Worm (Caenorhabditis elegans): ENCODE measurements around the gene spe-10.

DNA sequence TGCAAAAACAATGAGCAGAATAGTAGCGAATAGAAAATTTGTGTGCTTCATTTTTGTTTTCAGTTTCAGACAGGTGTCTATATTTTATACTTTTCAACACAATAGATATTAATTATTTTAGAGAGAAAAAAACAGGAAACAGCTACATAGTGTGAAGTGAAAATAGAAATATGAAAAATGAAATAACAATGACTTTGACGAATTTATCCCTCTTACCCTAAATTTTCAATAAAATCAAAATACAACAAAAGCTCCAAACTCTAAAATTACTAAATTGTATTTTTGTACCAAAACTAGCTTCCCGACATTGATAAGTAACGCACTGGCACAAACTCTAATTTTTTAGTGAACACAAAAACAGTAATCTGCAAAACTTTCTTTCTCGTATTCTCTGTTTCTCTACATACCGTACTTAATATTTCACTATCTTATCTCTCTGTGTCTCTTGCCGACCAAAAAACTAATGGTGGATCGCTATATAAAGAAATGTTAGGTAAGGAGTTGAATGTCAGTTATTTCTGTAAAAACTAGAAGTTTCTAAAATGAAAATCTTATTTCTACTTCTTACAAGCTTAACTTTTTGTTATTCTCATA lies 11.2 kb downstream of the spe-10 start, which contains the start of the genes col-151 and ugt-1:
- no peak for TF ChIP-seq nhr-25 (tag; optimal IDR thresholded peaks at IDR 0.05)
- TF ChIP-seq unc-39 (tag; optimal IDR thresholded peaks at IDR 0.05), result no peak
- TF ChIP-seq nfya-1 (tag; optimal IDR thresholded peaks at IDR 0.05; ENCODE audit: insufficient read depth), result no peak
- no peak for TF ChIP-seq R02D3.7 (tag; optimal IDR thresholded peaks at IDR 0.05)

Data from whole organism, L3 larva.